Worm (Caenorhabditis elegans) whole organism, L4 larva: ENCODE data around the gene clec-142.

Experiments
- R02D3.7 ChIP-seq: fragments of 150-350 bp; sonication (generic microtip); optimal IDR thresholded peaks from 3 replicates; lab custom pipeline; 2014; ENCODE audit warnings: missing biosample characterization, missing genetic modification characterization
- T20F7.1 ChIP-seq: fragments of 200-800 bp; sonication (Bioruptor generic); optimal IDR thresholded peaks from 2 replicates; lab custom pipeline; 2018; ENCODE audit warnings: mild to moderate bottlenecking, missing genetic modification characterization, missing compliant biosample characterization
- ZK546.5 ChIP-seq, 2 experiments: sonication (generic microtip); optimal IDR thresholded peaks; 2 replicates each; lab custom pipeline; 2017; ENCODE audit warnings: missing biosample characterization in 2 of 2, missing genetic modification characterization in 2 of 2
- aha-1 ChIP-seq: fragments of 150-350 bp; peaks from one replicate; lab custom pipeline; 2014; ENCODE audit warnings: missing biosample characterization, missing genetic modification characterization
- ama-1 ChIP-seq: fragments of 150-350 bp; optimal IDR thresholded peaks from 2 replicates; lab custom pipeline; 2014; ENCODE audit warnings: inconsistent platforms, mixed read lengths
- ceh-32 ChIP-seq: sonication (generic microtip); optimal IDR thresholded peaks from 2 replicates; lab custom pipeline; 2016; ENCODE audit warnings: mild to moderate bottlenecking, missing genetic modification characterization, missing compliant biosample characterization; ENCODE audit not compliant: poor library complexity
- ceh-62 ChIP-seq: sonication (generic microtip); optimal IDR thresholded peaks from 2 replicates; lab custom pipeline; 2017; ENCODE audit warnings: missing biosample characterization, missing genetic modification characterization
- ceh-82 ChIP-seq: sonication (generic microtip); optimal IDR thresholded peaks from 2 replicates; lab custom pipeline; 2017; ENCODE audit warnings: missing biosample characterization, missing genetic modification characterization
- ces-1 ChIP-seq: fragments of 150-350 bp; sonication (generic microtip); optimal IDR thresholded peaks from 4 replicates; lab custom pipeline; 2014; ENCODE audit warnings: missing biosample characterization, missing genetic modification reagents, missing genetic modification characterization
- ctbp-1 ChIP-seq: fragments of 200-800 bp; sonication (Bioruptor generic); IDR thresholded peaks from 2 replicates; pipeline ENCODE4 v1.3.6; 2022; ENCODE audit warnings: missing genetic modification reagents, missing genetic modification characterization, missing compliant biosample characterization
- daf-12 ChIP-seq: fragments of 150-350 bp; optimal IDR thresholded peaks from 2 replicates; lab custom pipeline; 2014; ENCODE audit warnings: missing biosample characterization, missing genetic modification reagents, missing genetic modification characterization
- daf-16 ChIP-seq, 3 experiments: sonication (generic microtip); optimal IDR thresholded peaks; 2 replicates each; lab custom pipeline; 2016 to 2017; ENCODE audit warnings: missing genetic modification characterization in 3 of 3, missing genetic modification reagents in 3 of 3, mild to moderate bottlenecking in 2 of 3, missing compliant biosample characterization in 2 of 3, missing biosample characterization in 1 of 3, moderate library complexity in 1 of 3
- daf-19 ChIP-seq: fragments of 200-800 bp; sonication (Bioruptor generic); conservative IDR thresholded peaks from 2 replicates; pipeline ENCODE4 v1.3.6; 2022; ENCODE audit warnings: missing genetic modification characterization, missing compliant biosample characterization
- dmd-6 ChIP-seq: fragments of 200-800 bp; sonication (Bioruptor generic); IDR thresholded peaks from 2 replicates; pipeline ENCODE4 v1.3.6; 2022; ENCODE audit warnings: missing genetic modification reagents, missing genetic modification characterization, missing compliant biosample characterization
- duxl-1 ChIP-seq: sonication (generic microtip); optimal IDR thresholded peaks from 2 replicates; lab custom pipeline; 2016; ENCODE audit warnings: mild to moderate bottlenecking, missing genetic modification characterization, moderate library complexity, missing compliant biosample characterization; ENCODE audit not compliant: poor library complexity
- dve-1 ChIP-seq: sonication (generic microtip); optimal IDR thresholded peaks from 2 replicates; lab custom pipeline; 2017; ENCODE audit warnings: antibody characterized with exemption, mild to moderate bottlenecking, missing genetic modification characterization, missing compliant biosample characterization; ENCODE audit not compliant: insufficient read depth
- egl-27 ChIP-seq: sonication (generic microtip); optimal IDR thresholded peaks from 3 replicates; lab custom pipeline; 2017; ENCODE audit warnings: missing biosample characterization, missing genetic modification reagents, missing genetic modification characterization
- fos-1 ChIP-seq: fragments of 150-350 bp; optimal IDR thresholded peaks from 2 replicates; lab custom pipeline; 2014; ENCODE audit warnings: missing biosample characterization, missing genetic modification characterization
- hif-1 ChIP-seq, 2 experiments: sonication (generic microtip); optimal IDR thresholded peaks; 2 replicates each; lab custom pipeline; 2016 to 2017; ENCODE audit warnings: missing compliant biosample characterization in 2 of 2, missing genetic modification characterization in 2 of 2, missing genetic modification reagents in 2 of 2, missing genotype in 2 of 2, mild to moderate bottlenecking in 1 of 2
- hlh-11 ChIP-seq: fragments of 200-800 bp; sonication (Bioruptor generic); optimal IDR thresholded peaks from 2 replicates; lab custom pipeline; 2018; ENCODE audit warnings: mild to moderate bottlenecking, missing genetic modification characterization, missing compliant biosample characterization
- hlh-30 ChIP-seq: sonication (generic microtip); optimal IDR thresholded peaks from 2 replicates; lab custom pipeline; 2017; ENCODE audit warnings: antibody characterized with exemption, mild to moderate bottlenecking, missing genetic modification characterization, missing compliant biosample characterization; ENCODE audit not compliant: insufficient read depth
- lin-13 ChIP-seq: fragments of 150-350 bp; optimal IDR thresholded peaks from 2 replicates; lab custom pipeline; 2014; ENCODE audit warnings: missing biosample characterization, missing genetic modification reagents, missing genetic modification characterization
- lin-15B ChIP-seq: fragments of 150-350 bp; sonication (generic microtip); optimal IDR thresholded peaks from 3 replicates; lab custom pipeline; 2014; ENCODE audit warnings: missing biosample characterization, missing genetic modification characterization
- lir-3 ChIP-seq: sonication (generic microtip); optimal IDR thresholded peaks from 2 replicates; lab custom pipeline; 2016; ENCODE audit warnings: mild to moderate bottlenecking, missing genetic modification characterization, missing compliant biosample characterization
- madf-5 ChIP-seq, 2 experiments: fragments of 200-800 bp; sonication (Bioruptor generic); IDR thresholded peaks; 2 replicates each; pipeline ENCODE4 v1.3.6; 2022; ENCODE audit warnings: missing compliant biosample characterization in 2 of 2, missing genetic modification characterization in 2 of 2
- nhr-11 ChIP-seq: fragments of 150-350 bp; optimal IDR thresholded peaks from 2 replicates; lab custom pipeline; 2014; ENCODE audit warnings: missing biosample characterization, missing genetic modification characterization
- nhr-111 ChIP-seq: fragments of 200-800 bp; sonication (Bioruptor generic); optimal IDR thresholded peaks from 2 replicates; lab custom pipeline; 2018; ENCODE audit warnings: mild to moderate bottlenecking, missing genetic modification characterization, missing compliant biosample characterization
- nhr-28 ChIP-seq: fragments of 150-350 bp; optimal IDR thresholded peaks from 2 replicates; lab custom pipeline; 2014; ENCODE audit warnings: missing biosample characterization, missing genetic modification characterization
- nhr-48 ChIP-seq: sonication (generic microtip); optimal IDR thresholded peaks from 2 replicates; lab custom pipeline; 2016; ENCODE audit warnings: mild to moderate bottlenecking, missing genetic modification characterization, missing compliant biosample characterization
- nhr-76 ChIP-seq: fragments of 150-350 bp; optimal IDR thresholded peaks from 2 replicates; lab custom pipeline; 2014; ENCODE audit warnings: missing biosample characterization, missing genetic modification characterization
- pha-4 ChIP-seq, 2 experiments: fragments of 150-350 bp in 1 of 2; fragments of 200-800 bp in 1 of 2; sonication (Bioruptor generic) in 1 of 2; IDR thresholded peaks in 1 of 2; optimal IDR thresholded peaks in 1 of 2; 2 replicates each; pipeline versions ENCODE4 v1.3.6 to Lab custom; 2014 to 2022; ENCODE audit warnings: missing genetic modification characterization in 2 of 2, missing genetic modification reagents in 2 of 2, missing biosample characterization in 1 of 2, missing compliant biosample characterization in 1 of 2
- php-3 ChIP-seq: fragments of 200-800 bp; sonication (Bioruptor generic); IDR thresholded peaks from 2 replicates; pipeline ENCODE4 v1.3.6; 2022; ENCODE audit warnings: missing genetic modification reagents, missing genetic modification characterization, missing compliant biosample characterization
- pqm-1 ChIP-seq: sonication (generic microtip); optimal IDR thresholded peaks from 2 replicates; lab custom pipeline; 2017; ENCODE audit warnings: missing biosample characterization, missing genetic modification characterization
- set-16 ChIP-seq: fragments of 200-800 bp; sonication (Bioruptor generic); IDR thresholded peaks from 2 replicates; pipeline ENCODE4 v1.3.6; 2022; ENCODE audit warnings: missing genetic modification reagents, missing genetic modification characterization, missing compliant biosample characterization
- snpc-1.2 ChIP-seq: fragments of 200-800 bp; sonication (Bioruptor generic); IDR thresholded peaks from 2 replicates; pipeline ENCODE4 v1.3.6; 2022; ENCODE audit warnings: missing genetic modification reagents, missing genetic modification characterization, missing compliant biosample characterization
- tag-97 ChIP-seq: fragments of 200-800 bp; sonication (Bioruptor generic); IDR thresholded peaks from 2 replicates; pipeline ENCODE4 v1.3.6; 2022; ENCODE audit warnings: missing genetic modification characterization, missing compliant biosample characterization
- tra-1 ChIP-seq: fragments of 200-800 bp; sonication (Bioruptor generic); IDR thresholded peaks from 2 replicates; pipeline ENCODE4 v1.3.6; 2022; ENCODE audit warnings: missing genetic modification reagents, missing genetic modification characterization, missing compliant biosample characterization
- unc-62 ChIP-seq, 3 experiments: fragments of 150-350 bp in 1 of 3; sonication (generic microtip); optimal IDR thresholded peaks in 2 of 3; peaks in 1 of 3; 1 replicate in 1 of 3; 2 replicates in 2 of 3; lab custom pipeline; 2014 to 2017; ENCODE audit warnings: missing biosample characterization in 3 of 3, missing genetic modification characterization in 3 of 3, missing genetic modification reagents in 3 of 3, missing genotype in 1 of 3
- vab-7 ChIP-seq: fragments of 200-800 bp; sonication (Bioruptor generic); IDR thresholded peaks from 2 replicates; pipeline ENCODE4 v1.3.6; 2022; ENCODE audit warnings: missing genetic modification reagents, missing genetic modification characterization, missing compliant biosample characterization
- ztf-7 ChIP-seq: fragments of 150-350 bp; optimal IDR thresholded peaks from 2 replicates; lab custom pipeline; 2014; ENCODE audit warnings: missing biosample characterization, missing genetic modification characterization

The clec-142 gene

ce11 chrII:8238155-8238554, 40.3 kb upstream of the clec-142 start, which contains the start of gene nlp-5:
TSS of gene nlp-5 (plus strand) at chrII:8238455.
- no peak for TF ChIP-seq hlh-30 (tag; lab: Kevin White, UChicago)
- no peak for TF ChIP-seq ama-1 (lab: Kevin White, UChicago)
- TF ChIP-seq ztf-7 (tag; lab: Kevin White, UChicago): no peak
- TF ChIP-seq lin-13: no peak
- TF ChIP-seq nhr-76: no peak
- TF ChIP-seq ceh-32 (tag; lab: Kevin White, UChicago): no peak
- TF ChIP-seq unc-62 (GFP tag; optimal IDR thresholded peaks at IDR 0.05 in 1 of 2; lab: Kevin White, UChicago): peak in 1 of 2 experiments; percentile 61
- no peak for TF ChIP-seq unc-62 (tag; optimal IDR thresholded peaks at IDR 0.05; lab: Kevin White, UChicago)
- no peak for TF ChIP-seq tag-97 (GFP tag; lab: Robert Waterston, UW)
- TF ChIP-seq, all 104 proteins: peak for 1

- no peak for TF ChIP-seq egl-27 (tag; lab: Kevin White, UChicago)
- no peak for TF ChIP-seq dve-1 (tag; lab: Kevin White, UChicago)
- TF ChIP-seq pha-4 (GFP tag; IDR thresholded peaks at IDR 0.05; lab: Robert Waterston, UW): no peak
- TF ChIP-seq pha-4 (tag; optimal IDR thresholded peaks at IDR 0.05; lab: Kevin White, UChicago): no peak
- TF ChIP-seq vab-7 (GFP tag; lab: Robert Waterston, UW): no peak
- no peak for TF ChIP-seq set-16 (GFP tag; lab: Robert Waterston, UW)
- TF ChIP-seq snpc-1.2 (GFP tag; lab: Robert Waterston, UW): no peak
- TF ChIP-seq nhr-111: no peak
- no peak for TF ChIP-seq ces-1
- no peak for TF ChIP-seq nhr-11
- no peak for TF ChIP-seq ctbp-1 (GFP tag; lab: Robert Waterston, UW)
Observed at ce11 chrII:8246476-8246875, 32.0 kb upstream of the clec-142 start, which contains the start of gene F35C11.3. TSS of gene F35C11.3 (plus strand) at chrII:8246776.

ce11 chrII:8248745-8249144, 29.7 kb upstream of the clec-142 start, which contains the start of the genes F35C11.2 and F35C11.4:
TSS of gene F35C11.2 (minus strand) at chrII:8248834.
TSS of gene F35C11.4 (plus strand) at chrII:8249004.
- TF ChIP-seq dve-1 (tag; lab: Kevin White, UChicago) (peak; percentile 79), lin-15B (no peak), hlh-11 (tag; lab: Kevin White, UChicago) (peak; percentile 80), pqm-1 (tag; lab: Kevin White, UChicago) (peak; percentile 64), dmd-6 (GFP tag; lab: Robert Waterston, UW) (peak; percentile 89), madf-5 (GFP tag; IDR thresholded peaks at IDR 0.05; lab: Robert Waterston, UW) (no peak), ceh-62 (tag; lab: Kevin White, UChicago) (no peak), duxl-1 (no peak), ceh-82 (tag; lab: Kevin White, UChicago) (no peak), R02D3.7 (no peak), ZK546.5 (tag; optimal IDR thresholded peaks at IDR 0.05; lab: Kevin White, UChicago) (no peak), hif-1 (tag; optimal IDR thresholded peaks at IDR 0.05; lab: Kevin White, UChicago) (no peak), fos-1 (tag; lab: Kevin White, UChicago) (no peak), snpc-1.2 (GFP tag; lab: Robert Waterston, UW) (no peak), nhr-28 (tag; lab: Kevin White, UChicago) (peak; percentile 70), daf-16 (GFP tag; optimal IDR thresholded peaks at IDR 0.05; lab: Kevin White, UChicago) (peak in 1 of 2 experiments; percentile 63), daf-16 (tag; optimal IDR thresholded peaks at IDR 0.05; lab: Kevin White, UChicago) (peak; percentile 85), pha-4 (GFP tag; IDR thresholded peaks at IDR 0.05; lab: Robert Waterston, UW) (no peak), pha-4 (tag; optimal IDR thresholded peaks at IDR 0.05; lab: Kevin White, UChicago) (peak; percentile 25), daf-12 (tag; lab: Kevin White, UChicago) (no peak), php-3 (GFP tag; lab: Robert Waterston, UW) (peak; percentile 43; the same call in 1 of the 2 replicates), aha-1 (tag; lab: Kevin White, UChicago) (peak; percentile 25), daf-19 (GFP tag; lab: Robert Waterston, UW) (no peak), tra-1 (GFP tag; lab: Robert Waterston, UW) (0 out of 2 replicates have a peak, but pooled peaks have one; percentile 38), T20F7.1 (GFP tag; lab: Kevin White, UChicago) (peak; percentile 16), lir-3 (tag; lab: Kevin White, UChicago) (no peak), nhr-48 (peak; percentile 31)
